Worm (Caenorhabditis elegans) whole organism, young adult: ENCODE measurements around the gene Y62F5A.10.

Experiments used
- B0035.1 ChIP-seq: sonication (generic microtip); optimal IDR thresholded peaks from 2 replicates; lab custom pipeline; 2016; ENCODE audit warnings: missing genetic modification characterization, mild to moderate bottlenecking, missing compliant biosample characterization, missing genotype, missing genetic modification reagents
- B0261.1 ChIP-seq: sonication (generic microtip); optimal IDR thresholded peaks from 2 replicates; lab custom pipeline; 2016; ENCODE audit warnings: mild to moderate bottlenecking, missing genetic modification characterization, moderate library complexity, missing compliant biosample characterization
- C17E4.6 ChIP-seq: fragments of 200-800 bp; sonication (Bioruptor generic); IDR thresholded peaks from 2 replicates; pipeline ENCODE4 v1.3.6; 2022; ENCODE audit warnings: missing genetic modification reagents, missing genetic modification characterization, missing compliant biosample characterization
- F37B4.10 ChIP-seq: fragments of 200-800 bp; sonication (Bioruptor generic); IDR thresholded peaks from 2 replicates; pipeline ENCODE4 v1.3.6; 2022; ENCODE audit warnings: missing genetic modification characterization, missing compliant biosample characterization
- F39B2.1 ChIP-seq: fragments of 200-800 bp; sonication (Bioruptor generic); IDR thresholded peaks from 2 replicates; pipeline ENCODE4 v1.3.6; 2022; ENCODE audit warnings: missing genetic modification reagents, missing genetic modification characterization, missing compliant biosample characterization
- F49E8.2 ChIP-seq: sonication (generic microtip); optimal IDR thresholded peaks from 3 replicates; lab custom pipeline; 2017; ENCODE audit warnings: missing genetic modification characterization, mild to moderate bottlenecking, missing compliant biosample characterization, antibody characterized with exemption, moderate library complexity; ENCODE audit not compliant: insufficient read depth
- F57A8.1 ChIP-seq: fragments of 200-800 bp; sonication (Bioruptor generic); optimal IDR thresholded peaks from 2 replicates; lab custom pipeline; 2018; ENCODE audit warnings: mild to moderate bottlenecking, missing genetic modification characterization, moderate library complexity, missing compliant biosample characterization
- K11D2.4 ChIP-seq: fragments of 200-800 bp; sonication (Bioruptor generic); IDR thresholded peaks from 2 replicates; pipeline ENCODE4 v1.3.6; 2022; ENCODE audit warnings: missing genetic modification reagents, missing genetic modification characterization, missing compliant biosample characterization
- K12H6.12 ChIP-seq: fragments of 200-800 bp; sonication (Bioruptor generic); optimal IDR thresholded peaks from 2 replicates; lab custom pipeline; 2018; ENCODE audit warnings: mild to moderate bottlenecking, missing genetic modification characterization, missing compliant biosample characterization
- Y79H2A.3 ChIP-seq: fragments of 200-800 bp; sonication (Bioruptor generic); conservative IDR thresholded peaks from 2 replicates; pipeline ENCODE4 v1.3.6; 2022; ENCODE audit warnings: missing genetic modification reagents, missing genetic modification characterization, missing compliant biosample characterization
- attf-6 ChIP-seq: fragments of 200-800 bp; sonication (Bioruptor generic); IDR thresholded peaks from 2 replicates; pipeline ENCODE4 v1.3.6; 2022; ENCODE audit warnings: missing genetic modification reagents, missing genetic modification characterization, missing compliant biosample characterization
- ccch-3 ChIP-seq: fragments of 200-800 bp; sonication (Bioruptor generic); optimal IDR thresholded peaks from 2 replicates; lab custom pipeline; 2018; ENCODE audit warnings: mild to moderate bottlenecking, missing genetic modification characterization, missing compliant biosample characterization
- cebp-2 ChIP-seq: fragments of 200-800 bp; sonication (Bioruptor generic); IDR thresholded peaks from 2 replicates; pipeline ENCODE4 v1.3.6; 2022; ENCODE audit warnings: missing genetic modification characterization, missing compliant biosample characterization
- ceh-100 ChIP-seq: fragments of 200-800 bp; sonication (Bioruptor generic); IDR thresholded peaks from 2 replicates; pipeline ENCODE4 v1.3.6; 2022; ENCODE audit warnings: missing genetic modification reagents, missing genetic modification characterization, missing compliant biosample characterization
- chd-7 ChIP-seq: sonication (generic microtip); optimal IDR thresholded peaks from 2 replicates; lab custom pipeline; 2016; ENCODE audit warnings: mild to moderate bottlenecking, missing genetic modification characterization, moderate library complexity, missing compliant biosample characterization
- dox-1 ChIP-seq: fragments of 200-800 bp; sonication (Bioruptor generic); IDR thresholded peaks from 2 replicates; pipeline ENCODE4 v1.3.6; 2022; ENCODE audit warnings: missing genetic modification reagents, missing genetic modification characterization, missing compliant biosample characterization
- ets-4 ChIP-seq: fragments of 200-800 bp; sonication (Bioruptor generic); optimal IDR thresholded peaks from 2 replicates; lab custom pipeline; 2018; ENCODE audit warnings: mild to moderate bottlenecking, missing genetic modification characterization, missing compliant biosample characterization
- hmg-20 ChIP-seq: fragments of 200-800 bp; sonication (Bioruptor generic); IDR thresholded peaks from 2 replicates; pipeline ENCODE4 v1.3.6; 2022; ENCODE audit warnings: missing genetic modification reagents, missing genetic modification characterization, missing compliant biosample characterization
- hrde-1 ChIP-seq: sonication (generic microtip); optimal IDR thresholded peaks from 2 replicates; lab custom pipeline; 2016; ENCODE audit warnings: missing genetic modification characterization, mild to moderate bottlenecking, missing compliant biosample characterization, moderate library complexity, missing genotype, missing genetic modification reagents, borderline replicate concordance
- lag-1 ChIP-seq: fragments of 200-800 bp; sonication (Bioruptor generic); IDR thresholded peaks from 2 replicates; pipeline ENCODE4 v1.3.6; 2022; ENCODE audit warnings: missing genetic modification reagents, missing genetic modification characterization, missing compliant biosample characterization
- let-526 ChIP-seq: fragments of 200-800 bp; sonication (Bioruptor generic); IDR thresholded peaks from 2 replicates; pipeline ENCODE4 v1.3.6; 2022; ENCODE audit warnings: missing genetic modification reagents, missing genetic modification characterization, missing compliant biosample characterization
- lin-40 ChIP-seq: sonication (generic microtip); optimal IDR thresholded peaks from 2 replicates; lab custom pipeline; 2016; ENCODE audit warnings: missing genetic modification characterization, mild to moderate bottlenecking, missing compliant biosample characterization, missing genotype, missing genetic modification reagents
- madf-3 ChIP-seq: fragments of 200-800 bp; sonication (Bioruptor generic); IDR thresholded peaks from 2 replicates; pipeline ENCODE4 v1.3.6; 2022; ENCODE audit warnings: missing genetic modification reagents, missing genetic modification characterization, missing compliant biosample characterization
- madf-6 ChIP-seq: fragments of 200-800 bp; sonication (Bioruptor generic); IDR thresholded peaks from 2 replicates; pipeline ENCODE4 v1.3.6; 2022; ENCODE audit warnings: missing genetic modification reagents, missing genetic modification characterization, missing compliant biosample characterization
- mcd-1 ChIP-seq: fragments of 200-800 bp; sonication (Bioruptor generic); IDR thresholded peaks from 2 replicates; pipeline ENCODE4 v1.3.6; 2022; ENCODE audit warnings: missing genetic modification reagents, missing genetic modification characterization, missing compliant biosample characterization
- mxl-1 ChIP-seq: sonication (generic microtip); optimal IDR thresholded peaks from 2 replicates; lab custom pipeline; 2016; ENCODE audit warnings: missing genetic modification characterization, missing compliant biosample characterization
- nhr-120 ChIP-seq: fragments of 200-800 bp; sonication (Bioruptor generic); IDR thresholded peaks from 2 replicates; pipeline ENCODE4 v1.3.6; 2022; ENCODE audit warnings: missing genetic modification characterization, missing compliant biosample characterization
- nhr-179 ChIP-seq: sonication (generic microtip); optimal IDR thresholded peaks from 2 replicates; lab custom pipeline; 2016; ENCODE audit warnings: mild to moderate bottlenecking, missing genetic modification characterization, missing compliant biosample characterization
- rec-8 ChIP-seq, 2 experiments: sonication (generic microtip); optimal IDR thresholded peaks; 2 replicates each; lab custom pipeline; 2016; ENCODE audit warnings: mild to moderate bottlenecking in 2 of 2, missing genetic modification characterization in 2 of 2, missing genetic modification reagents in 2 of 2, missing genotype in 2 of 2, missing biosample characterization in 1 of 2, missing compliant biosample characterization in 1 of 2, moderate library complexity in 1 of 2
- snpc-3.4 ChIP-seq: sonication (generic microtip); optimal IDR thresholded peaks from 2 replicates; lab custom pipeline; 2017; ENCODE audit warnings: missing genetic modification characterization, mild to moderate bottlenecking, missing compliant biosample characterization, antibody characterized with exemption, moderate library complexity, missing genotype, missing genetic modification reagents
- snpc-4 ChIP-seq, 5 experiments: fragments of 150-350 bp in 1 of 5; sonication (generic microtip) in 4 of 5; optimal IDR thresholded peaks; 2 replicates each; lab custom pipeline; 2014 to 2018; ENCODE audit warnings: missing genetic modification characterization in 5 of 5, missing biosample characterization in 3 of 5, antibody characterized with exemption in 2 of 5, mild to moderate bottlenecking in 2 of 5, missing compliant biosample characterization in 2 of 5, missing genotype in 2 of 5, moderate library complexity in 2 of 5, missing genetic modification reagents in 1 of 5
- tbx-9 ChIP-seq: sonication (generic microtip); optimal IDR thresholded peaks from 2 replicates; lab custom pipeline; 2016; ENCODE audit warnings: borderline replicate concordance, missing genetic modification characterization, inconsistent platforms, missing compliant biosample characterization
- unc-130 ChIP-seq: sonication (generic microtip); optimal IDR thresholded peaks from 2 replicates; lab custom pipeline; 2016; ENCODE audit warnings: missing genetic modification reagents, missing genetic modification characterization, missing compliant biosample characterization
- unc-62 ChIP-seq: fragments of 150-350 bp; optimal IDR thresholded peaks from 2 replicates; lab custom pipeline; 2014; ENCODE audit warnings: missing biosample characterization, missing genetic modification reagents, missing genetic modification characterization
- xnd-1 ChIP-seq: sonication (generic microtip); optimal IDR thresholded peaks from 2 replicates; lab custom pipeline; 2016; ENCODE audit warnings: missing genotype, missing genetic modification reagents, missing genetic modification characterization, missing compliant biosample characterization
- zim-3 ChIP-seq: sonication (generic microtip); optimal IDR thresholded peaks from 2 replicates; lab custom pipeline; 2017; ENCODE audit warnings: mild to moderate bottlenecking, missing genetic modification characterization, moderate library complexity, missing compliant biosample characterization
- ztf-25 ChIP-seq: fragments of 200-800 bp; sonication (Bioruptor generic); IDR thresholded peaks from 2 replicates; pipeline ENCODE4 v1.3.6; 2022; ENCODE audit warnings: missing genetic modification reagents, missing genetic modification characterization, missing compliant biosample characterization
- ztf-26 ChIP-seq: sonication (generic microtip); optimal IDR thresholded peaks from 2 replicates; lab custom pipeline; 2017; ENCODE audit warnings: missing genetic modification characterization, missing compliant biosample characterization
- ztf-3 ChIP-seq: fragments of 200-800 bp; sonication (Bioruptor generic); optimal IDR thresholded peaks from 2 replicates; lab custom pipeline; 2018; ENCODE audit warnings: mild to moderate bottlenecking, missing genetic modification characterization, missing compliant biosample characterization

Gene Y62F5A.10

ce11 chrII:11545299-11545951, 24.0 kb downstream of the Y62F5A.10 start, which contains the start of gene dnj-13 (continued):
- TF ChIP-seq K11D2.4 (peak; percentile 96), let-526 (GFP tag; lab: Robert Waterston, UW) (peak; percentile 98), rec-8 (tag; optimal IDR thresholded peaks at IDR 0.05; lab: Kevin White, UChicago) (no peak), snpc-4 (GFP tag; optimal IDR thresholded peaks at IDR 0.05; lab: Kevin White, UChicago) (peak; percentile 24), snpc-4 (tag; optimal IDR thresholded peaks at IDR 0.05; lab: Kevin White, UChicago) (peak in 3 of 4 experiments; percentile 53 to 82 (median 74)), ccch-3 (no peak), zim-3 (tag; lab: Kevin White, UChicago) (peak; percentile 89), tbx-9 (tag; lab: Kevin White, UChicago) (peak; percentile 87), C17E4.6 (peak; percentile 94), K12H6.12 (peak; percentile 95), F37B4.10 (GFP tag; lab: Robert Waterston, UW) (0 out of 2 replicates have a peak, but pooled peaks have one; percentile 14), unc-130 (GFP tag; lab: Kevin White, UChicago) (peak; percentile 35), madf-6 (peak; percentile 94), ceh-100 (GFP tag; lab: Robert Waterston, UW) (peak; percentile 93), F57A8.1 (GFP tag; lab: Kevin White, UChicago) (peak; percentile 5), lin-40 (tag; lab: Kevin White, UChicago) (peak; percentile 98), unc-62 (GFP tag; lab: Kevin White, UChicago) (no peak), F39B2.1 (GFP tag; lab: Robert Waterston, UW) (peak; percentile 93), attf-6 (GFP tag; lab: Robert Waterston, UW) (peak; percentile 84), hrde-1 (tag; lab: Kevin White, UChicago) (peak; percentile 14), cebp-2 (peak; percentile 92), F49E8.2 (tag; lab: Kevin White, UChicago) (peak; percentile 78), B0035.1 (peak; percentile 39), ztf-3 (GFP tag; lab: Kevin White, UChicago) (peak; percentile 84), madf-3 (GFP tag; lab: Robert Waterston, UW) (peak; percentile 94), lag-1 (GFP tag; lab: Robert Waterston, UW) (no peak), ets-4 (GFP tag; lab: Kevin White, UChicago) (no peak), chd-7 (tag; lab: Kevin White, UChicago) (peak; percentile 98), nhr-120 (GFP tag; lab: Robert Waterston, UW) (no peak), xnd-1 (tag; lab: Kevin White, UChicago) (no peak), ztf-25 (GFP tag; lab: Robert Waterston, UW) (peak; percentile 85; the same call in 1 of the 2 replicates), dox-1 (GFP tag; lab: Robert Waterston, UW) (peak; percentile 97), nhr-179 (no peak), ztf-26 (tag; lab: Kevin White, UChicago) (peak; percentile 96), mxl-1 (no peak), hmg-20 (GFP tag; lab: Robert Waterston, UW) (peak; percentile 84), Y79H2A.3 (GFP tag; lab: Robert Waterston, UW) (peak; percentile 85), snpc-3.4 (tag; lab: Kevin White, UChicago) (peak; percentile 74), B0261.1 (tag; lab: Kevin White, UChicago) (peak; percentile 39), mcd-1 (peak; percentile 99)
- TF ChIP-seq, all 124 proteins: peak for 100
